Worm (Caenorhabditis elegans) whole organism, L4 larva: Measurements from ENCODE around the gene mct-4.

ENCODE experiments used
- F37D6.2 ChIP-seq: sonication (generic microtip); optimal IDR thresholded peaks from 2 replicates; lab custom pipeline; 2016; ENCODE audit warnings: mild to moderate bottlenecking, missing genetic modification characterization, missing compliant biosample characterization
- Y75B8A.6 ChIP-seq: fragments of 200-800 bp; sonication (Bioruptor generic); IDR thresholded peaks from 2 replicates; pipeline ENCODE4 v1.3.6; 2022; ENCODE audit warnings: missing genetic modification reagents, missing genetic modification characterization, missing compliant biosample characterization
- ZK337.2 ChIP-seq: fragments of 200-800 bp; sonication (Bioruptor generic); IDR thresholded peaks from 2 replicates; pipeline ENCODE4 v1.3.6; 2022; ENCODE audit warnings: missing genetic modification reagents, missing genetic modification characterization, missing compliant biosample characterization
- aha-1 ChIP-seq: fragments of 150-350 bp; peaks from one replicate; lab custom pipeline; 2014; ENCODE audit warnings: missing biosample characterization, missing genetic modification characterization
- ceh-28 ChIP-seq: fragments of 150-350 bp; optimal IDR thresholded peaks from 2 replicates; lab custom pipeline; 2014; ENCODE audit warnings: missing biosample characterization, missing genetic modification reagents, missing genetic modification characterization
- ceh-44 ChIP-seq: fragments of 200-800 bp; sonication (Bioruptor generic); IDR thresholded peaks from 2 replicates; pipeline ENCODE4 v1.3.6; 2022; ENCODE audit warnings: missing genetic modification reagents, missing genetic modification characterization, missing compliant biosample characterization
- daf-16 ChIP-seq, 3 experiments: sonication (generic microtip); optimal IDR thresholded peaks; 2 replicates each; lab custom pipeline; 2016 to 2017; ENCODE audit warnings: missing genetic modification characterization in 3 of 3, missing genetic modification reagents in 3 of 3, mild to moderate bottlenecking in 2 of 3, missing compliant biosample characterization in 2 of 3, missing biosample characterization in 1 of 3, moderate library complexity in 1 of 3
- dmd-6 ChIP-seq: fragments of 200-800 bp; sonication (Bioruptor generic); IDR thresholded peaks from 2 replicates; pipeline ENCODE4 v1.3.6; 2022; ENCODE audit warnings: missing genetic modification reagents, missing genetic modification characterization, missing compliant biosample characterization
- dve-1 ChIP-seq: sonication (generic microtip); optimal IDR thresholded peaks from 2 replicates; lab custom pipeline; 2017; ENCODE audit warnings: antibody characterized with exemption, mild to moderate bottlenecking, missing genetic modification characterization, missing compliant biosample characterization; ENCODE audit not compliant: insufficient read depth
- fkh-10 ChIP-seq: fragments of 150-350 bp; optimal IDR thresholded peaks from 2 replicates; lab custom pipeline; 2014; ENCODE audit warnings: missing biosample characterization, missing genetic modification reagents, missing genetic modification characterization
- hlh-11 ChIP-seq: fragments of 200-800 bp; sonication (Bioruptor generic); optimal IDR thresholded peaks from 2 replicates; lab custom pipeline; 2018; ENCODE audit warnings: mild to moderate bottlenecking, missing genetic modification characterization, missing compliant biosample characterization
- hmg-1.1 ChIP-seq: fragments of 200-800 bp; sonication (Bioruptor generic); IDR thresholded peaks from 2 replicates; pipeline ENCODE4 v1.3.6; 2022; ENCODE audit warnings: missing genetic modification reagents, missing genetic modification characterization, missing compliant biosample characterization
- jun-1 ChIP-seq: fragments of 150-350 bp; optimal IDR thresholded peaks from 2 replicates; lab custom pipeline; 2014; ENCODE audit warnings: missing biosample characterization, missing genetic modification reagents, missing genetic modification characterization
- lin-13 ChIP-seq: fragments of 150-350 bp; optimal IDR thresholded peaks from 2 replicates; lab custom pipeline; 2014; ENCODE audit warnings: missing biosample characterization, missing genetic modification reagents, missing genetic modification characterization
- lsy-2 ChIP-seq, 2 experiments: fragments of 150-350 bp in 1 of 2; sonication (generic microtip) in 1 of 2; optimal IDR thresholded peaks; 2 replicates each; lab custom pipeline; 2014 to 2017; ENCODE audit warnings: missing biosample characterization in 2 of 2, missing genetic modification characterization in 2 of 2
- madf-9 ChIP-seq: fragments of 200-800 bp; sonication (Bioruptor generic); conservative IDR thresholded peaks from 2 replicates; pipeline ENCODE4 v1.3.6; 2022; ENCODE audit warnings: missing genetic modification reagents, missing genetic modification characterization, missing compliant biosample characterization
- mdl-1 ChIP-seq, 2 experiments: fragments of 150-350 bp in 1 of 2; sonication (generic microtip) in 1 of 2; optimal IDR thresholded peaks; 2 replicates each; lab custom pipeline; 2014 to 2017; ENCODE audit warnings: missing biosample characterization in 2 of 2, missing genetic modification characterization in 2 of 2
- mdt-29 ChIP-seq: fragments of 200-800 bp; sonication (Bioruptor generic); IDR thresholded peaks from 2 replicates; pipeline ENCODE4 v1.3.6; 2022; ENCODE audit warnings: missing genetic modification reagents, missing genetic modification characterization, missing compliant biosample characterization
- mep-1 ChIP-seq: fragments of 150-350 bp; sonication (generic microtip); optimal IDR thresholded peaks from 3 replicates; lab custom pipeline; 2014; ENCODE audit warnings: missing biosample characterization, missing genetic modification characterization
- nhr-10 ChIP-seq: fragments of 150-350 bp; optimal IDR thresholded peaks from 2 replicates; lab custom pipeline; 2014; ENCODE audit warnings: missing biosample characterization, missing genetic modification characterization
- nhr-111 ChIP-seq: fragments of 200-800 bp; sonication (Bioruptor generic); optimal IDR thresholded peaks from 2 replicates; lab custom pipeline; 2018; ENCODE audit warnings: mild to moderate bottlenecking, missing genetic modification characterization, missing compliant biosample characterization
- nhr-76 ChIP-seq: fragments of 150-350 bp; optimal IDR thresholded peaks from 2 replicates; lab custom pipeline; 2014; ENCODE audit warnings: missing biosample characterization, missing genetic modification characterization
- nhr-77 ChIP-seq: fragments of 150-350 bp; optimal IDR thresholded peaks from 2 replicates; lab custom pipeline; 2014; ENCODE audit warnings: missing biosample characterization, missing genetic modification characterization
- php-3 ChIP-seq: fragments of 200-800 bp; sonication (Bioruptor generic); IDR thresholded peaks from 2 replicates; pipeline ENCODE4 v1.3.6; 2022; ENCODE audit warnings: missing genetic modification reagents, missing genetic modification characterization, missing compliant biosample characterization
- pqm-1 ChIP-seq: sonication (generic microtip); optimal IDR thresholded peaks from 2 replicates; lab custom pipeline; 2017; ENCODE audit warnings: missing biosample characterization, missing genetic modification characterization
- sdz-12 ChIP-seq: fragments of 200-800 bp; sonication (Bioruptor generic); optimal IDR thresholded peaks from 2 replicates; lab custom pipeline; 2018; ENCODE audit warnings: mild to moderate bottlenecking, missing genetic modification characterization, missing compliant biosample characterization
- set-16 ChIP-seq: fragments of 200-800 bp; sonication (Bioruptor generic); IDR thresholded peaks from 2 replicates; pipeline ENCODE4 v1.3.6; 2022; ENCODE audit warnings: missing genetic modification reagents, missing genetic modification characterization, missing compliant biosample characterization
- tra-1 ChIP-seq: fragments of 200-800 bp; sonication (Bioruptor generic); IDR thresholded peaks from 2 replicates; pipeline ENCODE4 v1.3.6; 2022; ENCODE audit warnings: missing genetic modification reagents, missing genetic modification characterization, missing compliant biosample characterization
- unc-62 ChIP-seq, 3 experiments: fragments of 150-350 bp in 1 of 3; sonication (generic microtip); optimal IDR thresholded peaks in 2 of 3; peaks in 1 of 3; 1 replicate in 1 of 3; 2 replicates in 2 of 3; lab custom pipeline; 2014 to 2017; ENCODE audit warnings: missing biosample characterization in 3 of 3, missing genetic modification characterization in 3 of 3, missing genetic modification reagents in 3 of 3, missing genotype in 1 of 3
- vab-7 ChIP-seq: fragments of 200-800 bp; sonication (Bioruptor generic); IDR thresholded peaks from 2 replicates; pipeline ENCODE4 v1.3.6; 2022; ENCODE audit warnings: missing genetic modification reagents, missing genetic modification characterization, missing compliant biosample characterization
- zfp-3 ChIP-seq: fragments of 200-800 bp; sonication (Bioruptor generic); conservative IDR thresholded peaks from 2 replicates; pipeline ENCODE4 v1.3.6; 2022; ENCODE audit warnings: missing genetic modification reagents, missing genetic modification characterization, missing compliant biosample characterization
- zip-2 ChIP-seq: fragments of 150-350 bp; optimal IDR thresholded peaks from 2 replicates; lab custom pipeline; 2014; ENCODE audit warnings: missing biosample characterization, missing genetic modification characterization
- ztf-7 ChIP-seq: fragments of 150-350 bp; optimal IDR thresholded peaks from 2 replicates; lab custom pipeline; 2014; ENCODE audit warnings: missing biosample characterization, missing genetic modification characterization

mct-4 gene

ce11 chrX:4929657-4930056 lies at the start of gene mct-4:
Gene mct-4, minus strand, starts transcription at chrX:4929757.
- TF ChIP-seq mdt-29 (GFP tag; lab: Robert Waterston, UW) (no peak), zfp-3 (no peak), daf-16 (GFP tag; optimal IDR thresholded peaks at IDR 0.05; lab: Kevin White, UChicago) (no peak), daf-16 (tag; optimal IDR thresholded peaks at IDR 0.05; lab: Kevin White, UChicago) (no peak), Y75B8A.6 (GFP tag; lab: Robert Waterston, UW) (no peak), ZK337.2 (GFP tag; lab: Robert Waterston, UW) (no peak), nhr-76 (tag; lab: Kevin White, UChicago) (no peak), set-16 (GFP tag; lab: Robert Waterston, UW) (no peak), dve-1 (tag; lab: Kevin White, UChicago) (no peak), ceh-44 (GFP tag; lab: Robert Waterston, UW) (no peak), mep-1 (tag; lab: Kevin White, UChicago) (no peak), lin-13 (GFP tag; lab: Kevin White, UChicago) (no peak), zip-2 (tag; lab: Kevin White, UChicago) (no peak), F37D6.2 (tag; lab: Kevin White, UChicago) (no peak), jun-1 (no peak), ceh-28 (tag; lab: Kevin White, UChicago) (no peak), mdl-1 (tag; optimal IDR thresholded peaks at IDR 0.05; lab: Kevin White, UChicago) (no peak), hmg-1.1 (GFP tag; lab: Robert Waterston, UW) (no peak), madf-9 (GFP tag; lab: Robert Waterston, UW) (no peak)
- TF ChIP-seq, all 104 proteins: peak for 0

ce11 chrX:4979060-4979459 lies 49.5 kb upstream of the mct-4 start:
- TF ChIP-seq pqm-1 (tag; lab: Kevin White, UChicago) (peak; percentile 43), daf-16 (GFP tag; optimal IDR thresholded peaks at IDR 0.05; lab: Kevin White, UChicago) (no peak), daf-16 (tag; optimal IDR thresholded peaks at IDR 0.05; lab: Kevin White, UChicago) (peak; percentile 73), hlh-11 (tag; lab: Kevin White, UChicago) (no peak), dmd-6 (GFP tag; lab: Robert Waterston, UW) (peak; percentile 30; the same call in 1 of the 2 replicates), F37D6.2 (tag; lab: Kevin White, UChicago) (no peak)

ce11 chrX:4978103-4978502 lies 48.5 kb upstream of the mct-4 start:
- TF ChIP-seq unc-62 (GFP tag; optimal IDR thresholded peaks at IDR 0.05 in 1 of 2; lab: Kevin White, UChicago) = peak in 1 of 2 experiments; percentile 64
- TF ChIP-seq unc-62 (tag; optimal IDR thresholded peaks at IDR 0.05; lab: Kevin White, UChicago) = no peak
- no peak for TF ChIP-seq ceh-28 (tag; lab: Kevin White, UChicago)

DNA sequence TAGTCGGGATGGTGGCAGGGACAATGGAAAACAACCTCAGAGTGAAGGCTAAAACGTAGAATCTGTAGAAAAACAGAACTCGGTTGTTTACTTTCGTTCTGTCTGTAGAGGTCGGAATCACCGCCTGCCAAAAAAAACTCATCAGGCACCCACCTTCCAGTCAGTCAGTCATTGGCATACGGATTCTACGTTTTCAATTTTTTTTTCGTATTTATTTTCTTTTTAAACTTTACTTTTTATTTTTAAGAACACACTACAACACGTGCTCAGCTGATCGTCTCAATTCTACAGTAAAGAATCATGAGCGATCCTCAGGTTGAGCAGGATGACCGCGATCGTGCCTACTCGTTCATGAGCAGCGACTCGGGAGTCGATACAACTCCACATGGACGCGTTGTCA lies 47.0 kb upstream of the mct-4 start, which contains the start of gene lfi-1:
TSS of gene lfi-1 (plus strand) at position 301 of the 400 bp plus-strand sequence.
- TF ChIP-seq nhr-77 (no peak), nhr-111 (no peak), fkh-10 (GFP tag; lab: Kevin White, UChicago) (no peak), dve-1 (tag; lab: Kevin White, UChicago) (no peak), lsy-2 (tag; optimal IDR thresholded peaks at IDR 0.05; lab: Kevin White, UChicago) (no peak), nhr-10 (no peak), dmd-6 (GFP tag; lab: Robert Waterston, UW) (no peak), sdz-12 (GFP tag; lab: Kevin White, UChicago) (no peak), vab-7 (no peak)

DNA sequence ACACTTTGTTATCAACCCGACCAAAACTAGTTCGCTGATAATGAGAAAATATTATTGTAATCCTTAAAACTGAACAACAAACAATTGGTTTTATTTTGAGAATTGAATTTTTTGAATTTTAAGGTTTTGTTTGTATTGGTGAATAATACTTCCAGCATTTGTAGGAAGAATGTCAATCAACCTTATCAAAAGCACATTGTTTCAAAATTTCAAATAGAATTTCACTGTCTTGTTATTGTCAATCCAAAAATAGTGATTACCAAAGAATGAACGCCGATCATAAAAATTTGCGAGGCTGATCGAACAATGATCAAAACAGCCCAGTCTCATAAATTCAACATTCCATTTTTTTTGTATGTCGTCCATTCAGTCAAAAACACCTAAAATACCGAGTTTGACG lies 44.9 kb upstream of the mct-4 start:
- TF ChIP-seq hlh-11 (tag; lab: Kevin White, UChicago) (peak; percentile 28), daf-16 (GFP tag; optimal IDR thresholded peaks at IDR 0.05; lab: Kevin White, UChicago) (no peak), daf-16 (tag; optimal IDR thresholded peaks at IDR 0.05; lab: Kevin White, UChicago) (peak; percentile 69), dve-1 (tag; lab: Kevin White, UChicago) (peak; percentile 77), php-3 (GFP tag; lab: Robert Waterston, UW) (peak; percentile 63), ztf-7 (no peak), Y75B8A.6 (GFP tag; lab: Robert Waterston, UW) (no peak), tra-1 (GFP tag; lab: Robert Waterston, UW) (peak; percentile 80), dmd-6 (GFP tag; lab: Robert Waterston, UW) (peak; percentile 86), aha-1 (tag; lab: Kevin White, UChicago) (peak; percentile 33)
